Worm (Caenorhabditis elegans) whole organism, L4 larva: ENCODE measurements around the gene T09D3.9.

Source experiments
- ces-1 ChIP-seq: fragments of 150-350 bp; sonication (generic microtip); optimal IDR thresholded peaks from 4 replicates; lab custom pipeline; 2014; ENCODE audit warnings: missing biosample characterization, missing genetic modification reagents, missing genetic modification characterization
- dpl-1 ChIP-seq: fragments of 150-350 bp; optimal IDR thresholded peaks from 2 replicates; lab custom pipeline; 2014; ENCODE audit warnings: missing biosample characterization, missing genetic modification reagents, missing genetic modification characterization
- lin-15B ChIP-seq: fragments of 150-350 bp; sonication (generic microtip); optimal IDR thresholded peaks from 3 replicates; lab custom pipeline; 2014; ENCODE audit warnings: missing biosample characterization, missing genetic modification characterization
- nhr-237 ChIP-seq: sonication (generic microtip); optimal IDR thresholded peaks from 2 replicates; lab custom pipeline; 2017; ENCODE audit warnings: missing biosample characterization, missing genetic modification characterization
- unc-39 ChIP-seq: sonication (generic microtip); optimal IDR thresholded peaks from 2 replicates; lab custom pipeline; 2017; ENCODE audit warnings: missing biosample characterization, missing genetic modification characterization

DNA sequence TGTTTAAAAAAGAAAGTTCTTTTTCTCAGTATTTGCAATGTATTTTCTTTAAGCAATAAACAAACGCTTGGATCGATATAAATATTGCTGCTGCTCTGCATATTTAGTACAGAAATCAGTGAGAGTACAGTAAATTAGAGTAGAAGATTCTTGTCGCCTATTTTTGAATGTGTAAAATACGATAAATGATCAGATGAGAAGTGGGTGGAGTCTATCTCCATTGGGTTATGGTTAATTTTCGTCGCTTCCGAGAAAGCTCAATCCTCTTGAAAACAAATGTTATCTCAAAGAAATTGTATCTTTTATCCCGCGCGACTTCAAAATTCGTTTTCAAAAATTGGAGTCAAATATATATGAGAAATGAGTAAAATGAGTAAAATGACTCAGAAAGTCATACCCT lies 9.9 kb downstream of the T09D3.9 start, which contains the start of gene nhr-216:
- TF ChIP-seq lin-15B (tag; lab: Kevin White, UChicago): no peak
- no peak for TF ChIP-seq dpl-1 (GFP tag; lab: Kevin White, UChicago)
- no peak for TF ChIP-seq nhr-237 (tag; lab: Kevin White, UChicago)
- TF ChIP-seq ces-1: no peak
- TF ChIP-seq unc-39 (tag; lab: Kevin White, UChicago): no peak
